Worm (Caenorhabditis elegans): Measurements from ENCODE around the gene Y55F3AM.9.

ce11 chrIV:1038516-1038915 is 29.0 kb upstream of the Y55F3AM.9 start:
- no peak for TF ChIP-seq W03F9.2 (tag; optimal IDR thresholded peaks at IDR 0.05)
- no peak for TF ChIP-seq dao-5 (tag; optimal IDR thresholded peaks at IDR 0.05)
- no peak for TF ChIP-seq him-1 (tag; optimal IDR thresholded peaks at IDR 0.05)
